Fruit fly (Drosophila melanogaster): ENCODE results near the gene CG32485.

CG32485 gene

DNA sequence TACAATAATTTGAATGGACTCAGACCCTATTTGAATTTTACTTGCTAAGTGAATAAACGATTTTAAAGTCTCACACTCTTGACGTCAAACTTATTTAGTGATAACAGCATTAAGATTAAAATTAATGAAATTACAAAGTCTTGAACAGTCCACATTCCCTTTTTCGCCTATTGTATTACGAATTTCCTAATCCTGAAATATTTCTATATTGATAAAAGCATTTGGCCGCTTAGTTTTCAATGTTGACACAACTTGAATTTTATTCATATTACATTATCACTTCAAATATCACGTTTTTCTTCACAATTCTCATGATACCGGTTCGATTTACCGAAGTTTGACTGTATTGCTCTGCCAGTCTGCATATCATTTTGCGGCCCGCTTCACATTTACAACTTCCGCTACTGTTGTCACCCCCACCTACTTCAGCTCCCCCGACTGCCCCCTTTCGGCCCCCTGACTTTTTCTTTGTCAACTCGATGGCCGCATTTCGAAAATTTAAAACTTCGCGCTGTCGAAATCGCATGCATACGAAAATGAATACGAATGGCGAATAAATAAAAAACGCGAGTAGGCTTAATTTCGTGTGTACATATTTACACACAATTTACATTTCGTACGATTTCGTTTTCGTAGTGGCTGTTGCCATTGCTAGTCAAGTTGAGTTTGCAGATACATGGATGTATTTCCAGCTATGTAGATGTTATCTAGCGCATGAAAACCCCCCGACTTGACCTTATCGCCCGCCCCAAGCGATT is 28.5 kb downstream of the CG32485 start (continued):
- TF ChIP-seq woc (GFP tag; optimal IDR thresholded peaks at IDR 0.05) (no peak), tai (GFP tag; optimal IDR thresholded peaks at IDR 0.05) (no peak), CG9705 (GFP tag; optimal IDR thresholded peaks at IDR 0.05) (peak; percentile 11), usp (GFP tag; optimal IDR thresholded peaks at IDR 0.05) (no peak)

DNA sequence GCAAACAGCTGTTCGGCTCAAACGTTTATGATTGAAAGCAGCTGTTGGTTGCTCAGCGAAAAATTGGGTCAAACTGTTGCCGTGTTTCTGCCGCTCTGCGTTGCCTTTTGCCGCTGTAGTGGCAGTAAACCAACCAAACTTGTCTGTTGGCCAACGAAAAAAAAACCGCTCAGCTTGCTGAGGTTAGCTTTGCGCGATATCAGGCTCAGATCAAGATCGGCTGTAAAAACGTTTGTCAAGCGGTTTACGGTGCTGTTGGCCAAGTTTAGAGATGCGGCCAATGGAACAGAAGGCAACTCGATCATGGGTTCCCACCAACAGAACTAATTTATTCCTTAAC is 29.0 kb downstream of the CG32485 start:
- TF ChIP-seq Dfd (GFP tag; optimal IDR thresholded peaks at IDR 0.05) = no peak
- no peak for TF ChIP-seq h (GFP tag; optimal IDR thresholded peaks at IDR 0.05)
- TF ChIP-seq OdsH (GFP tag; optimal IDR thresholded peaks at IDR 0.05) = no peak
- no peak for TF ChIP-seq ey (GFP tag; optimal IDR thresholded peaks at IDR 0.05)
- no peak for TF ChIP-seq brk (GFP tag; optimal IDR thresholded peaks at IDR 0.05)
- no peak for TF ChIP-seq N (GFP tag; optimal IDR thresholded peaks at IDR 0.05)
- no peak for TF ChIP-seq br (GFP tag; optimal IDR thresholded peaks at IDR 0.05)
- TF ChIP-seq Vsx2 (GFP tag; optimal IDR thresholded peaks at IDR 0.05; ENCODE audit: partially characterized antibody) = no peak
- no peak for TF ChIP-seq foxo (GFP tag; optimal IDR thresholded peaks at IDR 0.05)
- no peak for TF ChIP-seq Sp1 (GFP tag; optimal IDR thresholded peaks at IDR 0.05)
- no peak for TF ChIP-seq CG9705 (GFP tag; optimal IDR thresholded peaks at IDR 0.05)
- TF ChIP-seq psq (GFP tag; optimal IDR thresholded peaks at IDR 0.05) = no peak
- no peak for TF ChIP-seq CrebA (GFP tag; optimal IDR thresholded peaks at IDR 0.05; ENCODE audit: borderline replicate concordance)
- TF ChIP-seq Abd-B (GFP tag; optimal IDR thresholded peaks at IDR 0.05) = no peak
- TF ChIP-seq sv (GFP tag; optimal IDR thresholded peaks at IDR 0.05) = no peak
- TF ChIP-seq dsf (GFP tag; optimal IDR thresholded peaks at IDR 0.05; ENCODE audit: borderline replicate concordance) = no peak
- no peak for TF ChIP-seq pan (optimal IDR thresholded peaks at IDR 0.05)

DNA sequence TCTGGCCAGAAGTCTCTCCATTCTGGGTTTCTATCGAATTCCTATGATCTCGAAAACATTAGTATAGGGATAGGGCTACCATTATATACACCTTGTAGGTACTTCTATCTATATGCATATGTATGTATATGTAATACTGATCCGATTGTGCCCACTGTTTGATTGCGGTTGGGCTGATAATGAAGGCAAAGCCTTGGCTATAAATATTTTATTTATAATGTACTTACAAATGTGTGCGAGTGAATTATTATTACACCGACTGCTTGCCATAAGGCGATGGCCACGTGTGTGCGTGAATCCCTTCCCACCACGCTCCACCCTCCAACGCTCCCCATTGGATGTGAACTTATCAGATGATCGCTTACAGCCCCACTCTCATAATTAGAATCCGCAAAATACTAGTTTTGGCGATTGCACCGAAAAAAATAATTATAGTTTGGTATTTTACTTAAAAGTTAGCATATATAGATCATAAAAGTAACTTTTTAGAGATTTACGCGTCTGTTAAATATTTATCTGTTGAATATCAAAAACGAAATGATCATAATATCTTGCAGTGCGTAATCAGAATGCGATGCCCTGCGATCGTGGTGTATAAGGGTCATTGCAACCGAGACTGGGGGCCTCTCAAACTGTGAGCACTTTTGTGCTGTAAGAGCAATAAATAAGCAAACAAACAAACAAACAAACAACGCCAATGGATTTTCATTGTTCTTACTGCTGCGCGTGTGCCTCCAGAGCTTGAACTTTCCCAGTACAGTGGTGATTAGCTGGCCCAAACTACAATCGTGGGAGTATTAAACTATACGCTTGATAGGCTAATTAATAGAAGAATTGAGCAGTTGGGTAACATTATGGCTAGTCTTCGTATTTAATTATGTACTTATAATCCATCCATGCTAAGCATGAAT is 30.2 kb downstream of the CG32485 start:
- TF ChIP-seq Dif (GFP tag; optimal IDR thresholded peaks at IDR 0.05; ENCODE audit: partially characterized antibody) (no peak), HLH106 (tag; optimal IDR thresholded peaks at IDR 0.05) (peak; percentile 16), Hr83 (GFP tag; optimal IDR thresholded peaks at IDR 0.05; ENCODE audit: poor library complexity, severe bottlenecking) (peak; percentile 32), dmrt93B (GFP tag; optimal IDR thresholded peaks at IDR 0.05) (peak; percentile 27), h (GFP tag; optimal IDR thresholded peaks at IDR 0.05) (peak; percentile 2)

DNA sequence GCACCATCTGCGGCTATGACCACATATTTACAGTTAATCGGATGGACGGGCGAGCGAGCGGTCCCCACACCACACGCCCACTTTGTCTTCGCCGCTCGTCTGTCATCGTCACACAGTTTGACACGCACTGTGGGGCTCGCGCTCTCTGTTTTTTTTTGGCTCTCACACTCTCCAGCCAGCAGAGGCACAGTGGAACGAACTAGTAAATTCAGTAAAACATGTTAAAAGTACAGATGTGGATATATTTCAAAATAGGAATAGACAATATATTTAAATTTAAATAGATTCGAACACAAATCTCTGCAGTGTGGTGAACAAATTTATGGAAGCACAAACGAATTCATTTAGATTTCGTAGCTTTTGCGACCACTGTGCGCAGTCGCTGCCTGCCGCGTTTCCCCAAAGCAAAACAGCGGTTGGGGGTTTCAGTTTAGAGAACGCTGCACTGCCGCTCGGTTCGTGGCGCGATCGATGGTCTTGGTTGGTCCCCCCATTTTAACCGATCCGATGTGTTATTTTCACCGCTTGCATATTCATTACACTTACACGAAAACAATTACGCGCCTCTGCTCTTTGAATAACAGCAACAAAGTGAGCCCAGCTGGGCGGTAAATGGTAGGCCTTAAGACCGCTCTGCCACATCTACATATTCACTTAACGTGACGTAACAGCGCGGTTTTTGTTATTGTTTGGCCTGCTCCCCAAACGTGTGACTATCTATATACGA is 31.2 kb downstream of the CG32485 start:
- TF ChIP-seq woc (GFP tag; optimal IDR thresholded peaks at IDR 0.05) = peak; percentile 98
- peak; percentile 98 for TF ChIP-seq Rel (GFP tag; optimal IDR thresholded peaks at IDR 0.05)
- peak; percentile 95 for TF ChIP-seq Rel (tag; optimal IDR thresholded peaks at IDR 0.05)
- TF ChIP-seq fru (GFP tag; optimal IDR thresholded peaks at IDR 0.05) = peak; percentile 99
- TF ChIP-seq Hr83 (GFP tag; optimal IDR thresholded peaks at IDR 0.05; ENCODE audit: poor library complexity, severe bottlenecking) = peak; percentile 81
- TF ChIP-seq dl (GFP tag; optimal IDR thresholded peaks at IDR 0.05; ENCODE audit: insufficient read depth in 1 of 2, partially characterized antibody in 2 of 2) = peak; percentile 59 to 76
- TF ChIP-seq foxo (GFP tag; optimal IDR thresholded peaks at IDR 0.05) = peak; percentile 96 to 99
- peak; percentile 91 for TF ChIP-seq dmrt93B (GFP tag; optimal IDR thresholded peaks at IDR 0.05)
- TF ChIP-seq Mio (GFP tag; optimal IDR thresholded peaks at IDR 0.05) = peak; percentile 87
- TF ChIP-seq rgr (GFP tag; optimal IDR thresholded peaks at IDR 0.05) = peak; percentile 99
- TF ChIP-seq Dif (GFP tag; optimal IDR thresholded peaks at IDR 0.05; ENCODE audit: partially characterized antibody) = peak; percentile 84
- peak; percentile 95 for TF ChIP-seq tai (GFP tag; optimal IDR thresholded peaks at IDR 0.05)
- TF ChIP-seq OdsH (GFP tag; optimal IDR thresholded peaks at IDR 0.05) = peak; percentile 99
- peak; percentile 98 for TF ChIP-seq brk (GFP tag; optimal IDR thresholded peaks at IDR 0.05)
- peak; percentile 91 for TF ChIP-seq GATAd (GFP tag; optimal IDR thresholded peaks at IDR 0.05)
- TF ChIP-seq sage (GFP tag; optimal IDR thresholded peaks at IDR 0.05) = peak; percentile 99
- TF ChIP-seq usp (GFP tag; optimal IDR thresholded peaks at IDR 0.05) = no peak
- TF ChIP-seq HLH106 (tag; optimal IDR thresholded peaks at IDR 0.05) = peak; percentile 97
- no peak for TF ChIP-seq Hr78 (GFP tag; optimal IDR thresholded peaks at IDR 0.05)
- no peak for TF ChIP-seq jim (GFP tag; optimal IDR thresholded peaks at IDR 0.05)
- peak; percentile 96 for TF ChIP-seq dsf (GFP tag; optimal IDR thresholded peaks at IDR 0.05; ENCODE audit: borderline replicate concordance)
- TF ChIP-seq Vsx2 (GFP tag; optimal IDR thresholded peaks at IDR 0.05; ENCODE audit: partially characterized antibody) = no peak
- peak; percentile 99 for TF ChIP-seq br (GFP tag; optimal IDR thresholded peaks at IDR 0.05)
- no peak for TF ChIP-seq N (GFP tag; optimal IDR thresholded peaks at IDR 0.05)
- TF ChIP-seq psq (GFP tag; optimal IDR thresholded peaks at IDR 0.05) = peak; percentile 98
- TF ChIP-seq pan (optimal IDR thresholded peaks at IDR 0.05) = no peak
- peak; percentile 97 for TF ChIP-seq Jra (GFP tag; optimal IDR thresholded peaks at IDR 0.05)
- TF ChIP-seq Hnf4 (GFP tag; optimal IDR thresholded peaks at IDR 0.05) = peak; percentile 98
- TF ChIP-seq ey (GFP tag; optimal IDR thresholded peaks at IDR 0.05) = peak; percentile 99
- TF ChIP-seq Sp1 (GFP tag; optimal IDR thresholded peaks at IDR 0.05) = peak; percentile 98
- TF ChIP-seq lola (GFP tag; optimal IDR thresholded peaks at IDR 0.05) = no peak
- TF ChIP-seq Abd-B (GFP tag; optimal IDR thresholded peaks at IDR 0.05) = no peak
- peak; percentile 99 for TF ChIP-seq sv (GFP tag; optimal IDR thresholded peaks at IDR 0.05)
